Fruit fly (Drosophila melanogaster) whole organism, embryonic: ENCODE data around the gene CG3652.

Experiments
- ATbp ChIP-seq: fragments of 200-800 bp; sonication (Bioruptor generic); optimal IDR thresholded peaks from 2 replicates; lab custom pipeline; 2017; ENCODE audit warnings: missing biosample characterization, mild to moderate bottlenecking, missing genetic modification characterization, missing genetic modification reagents
- B-H2 ChIP-seq: fragments of 200-800 bp; sonication (Bioruptor generic); optimal IDR thresholded peaks from 2 replicates; lab custom pipeline; 2018; ENCODE audit warnings: missing biosample characterization, mild to moderate bottlenecking, missing genetic modification characterization
- CG10147 ChIP-seq: fragments of 200-800 bp; sonication (Bioruptor generic); optimal IDR thresholded peaks from 2 replicates; lab custom pipeline; 2019; ENCODE audit warnings: missing biosample characterization, mild to moderate bottlenecking, missing genetic modification characterization, moderate library complexity
- CG11398 ChIP-seq: fragments of 200-800 bp; sonication (Bioruptor generic); optimal IDR thresholded peaks from 2 replicates; lab custom pipeline; 2016; ENCODE audit warnings: missing biosample characterization, missing genetic modification characterization
- CG12104 ChIP-seq: fragments of 200-800 bp; sonication (Bioruptor generic); optimal IDR thresholded peaks from 3 replicates; lab custom pipeline; 2016; ENCODE audit warnings: missing biosample characterization, missing genetic modification characterization
- CG12155 ChIP-seq: fragments of 200-800 bp; sonication (Bioruptor generic); optimal IDR thresholded peaks from 3 replicates; lab custom pipeline; 2016; ENCODE audit warnings: missing biosample characterization, missing genetic modification characterization
- CG12236 ChIP-seq: fragments of 200-800 bp; sonication (Bioruptor generic); optimal IDR thresholded peaks from 2 replicates; lab custom pipeline; 2016; ENCODE audit warnings: missing biosample characterization, missing genetic modification characterization
- CG15479 ChIP-seq: fragments of 200-800 bp; sonication (Bioruptor generic); optimal IDR thresholded peaks from 3 replicates; lab custom pipeline; 2019; ENCODE audit warnings: missing biosample characterization, mild to moderate bottlenecking, missing genetic modification characterization, moderate library complexity
- CG1647 ChIP-seq: fragments of 200-800 bp; sonication (Bioruptor generic); optimal IDR thresholded peaks from 3 replicates; lab custom pipeline; 2016; ENCODE audit warnings: missing biosample characterization, missing genetic modification characterization
- CG17568 ChIP-seq: fragments of 200-800 bp; sonication (Bioruptor generic); optimal IDR thresholded peaks from 2 replicates; lab custom pipeline; 2018; ENCODE audit warnings: missing biosample characterization, mild to moderate bottlenecking, missing genetic modification characterization, moderate library complexity
- CG2116 ChIP-seq: fragments of 200-800 bp; sonication (Bioruptor generic); optimal IDR thresholded peaks from 3 replicates; lab custom pipeline; 2018; ENCODE audit warnings: missing biosample characterization, mild to moderate bottlenecking, missing genetic modification characterization
- CG2712 ChIP-seq: fragments of 200-800 bp; optimal IDR thresholded peaks from 3 replicates; lab custom pipeline; 2019; ENCODE audit warnings: missing biosample characterization, mild to moderate bottlenecking, missing genetic modification characterization, moderate library complexity
- CG30403 ChIP-seq: fragments of 200-800 bp; sonication (Bioruptor generic); optimal IDR thresholded peaks from 3 replicates; lab custom pipeline; 2016; ENCODE audit warnings: missing biosample characterization, missing genetic modification characterization
- CG43689 ChIP-seq: fragments of 200-800 bp; sonication (Bioruptor generic); IDR thresholded peaks from 2 replicates; pipeline ENCODE4 v1.3.6; 2022; ENCODE audit warnings: missing biosample characterization, missing genetic modification characterization
- CG4424 ChIP-seq: fragments of 200-800 bp; sonication (Bioruptor generic); optimal IDR thresholded peaks from 3 replicates; lab custom pipeline; 2016; ENCODE audit warnings: missing biosample characterization, missing genetic modification characterization
- CG4820 ChIP-seq: fragments of 200-800 bp; sonication (Bioruptor generic); optimal IDR thresholded peaks from 3 replicates; lab custom pipeline; 2016; ENCODE audit warnings: missing biosample characterization, missing genetic modification characterization
- CG5953 ChIP-seq: fragments of 200-800 bp; sonication (Bioruptor generic); IDR thresholded peaks from 2 replicates; pipeline ENCODE4 v1.3.6; 2022; ENCODE audit warnings: missing biosample characterization, missing genetic modification characterization
- CG6175 ChIP-seq: fragments of 200-800 bp; sonication (Bioruptor generic); IDR thresholded peaks from 3 replicates; pipeline ENCODE4 v1.3.6; 2022; ENCODE audit warnings: missing biosample characterization, missing genetic modification characterization
- CG6813 ChIP-seq: fragments of 200-800 bp; sonication (Bioruptor generic); optimal IDR thresholded peaks from 2 replicates; lab custom pipeline; 2017; ENCODE audit warnings: missing biosample characterization, missing genetic modification characterization, mild to moderate bottlenecking, moderate library complexity, missing genetic modification reagents
- CG7372 ChIP-seq: fragments of 200-800 bp; sonication (Bioruptor generic); IDR thresholded peaks from 2 replicates; pipeline ENCODE4 v1.3.6; 2022; ENCODE audit warnings: missing biosample characterization, missing genetic modification characterization
- CG7963 ChIP-seq: fragments of 200-800 bp; sonication (Bioruptor generic); IDR thresholded peaks from 3 replicates; pipeline ENCODE4 v1.3.6; 2022; ENCODE audit warnings: missing biosample characterization, missing genetic modification characterization; ENCODE audit not compliant: partially characterized antibody
- CG9932 ChIP-seq: fragments of 200-800 bp; sonication (Bioruptor generic); IDR thresholded peaks from 2 replicates; pipeline ENCODE4 v1.3.6; 2022; ENCODE audit warnings: missing biosample characterization, missing genetic modification characterization
- D19B ChIP-seq: fragments of 200-800 bp; sonication (Bioruptor generic); optimal IDR thresholded peaks from 2 replicates; lab custom pipeline; 2017; ENCODE audit warnings: missing biosample characterization, mild to moderate bottlenecking, missing genetic modification characterization
- Dll ChIP-seq: fragments of 200-800 bp; sonication (Bioruptor generic); IDR thresholded peaks from 4 replicates; pipeline ENCODE4 v1.3.6; 2022; ENCODE audit warnings: missing biosample characterization, missing genetic modification characterization; ENCODE audit not compliant: partially characterized antibody
- E2f1 ChIP-seq: fragments of 200-800 bp; sonication (Bioruptor generic); IDR thresholded peaks from 2 replicates; pipeline ENCODE4 v1.3.6; 2022; ENCODE audit warnings: missing biosample characterization, missing genetic modification characterization
- ERR ChIP-seq: fragments of 200-800 bp; sonication (Bioruptor generic); optimal IDR thresholded peaks from 2 replicates; lab custom pipeline; 2016; ENCODE audit warnings: missing biosample characterization, missing genetic modification characterization
- Eip74EF ChIP-seq, 2 experiments: fragments of 200-800 bp in 1 of 2; fragments of >200 bp in 1 of 2; sonication (Bioruptor generic) in 1 of 2; optimal IDR thresholded peaks; 2 replicates each; lab custom pipeline; 2017 to 2019; ENCODE audit warnings: missing biosample characterization in 2 of 2, missing genetic modification characterization in 2 of 2, mild to moderate bottlenecking in 1 of 2, moderate library complexity in 1 of 2
- Ets65A ChIP-seq: fragments of 200-800 bp; sonication (Bioruptor generic); peaks from one replicate; lab custom pipeline; 2016; ENCODE audit warnings: missing biosample characterization, missing genetic modification characterization
- MESR4 ChIP-seq: fragments of 200-800 bp; sonication (Bioruptor generic); optimal IDR thresholded peaks from 2 replicates; lab custom pipeline; 2018; ENCODE audit warnings: missing biosample characterization, mild to moderate bottlenecking, missing genetic modification characterization, moderate library complexity
- Mes4 ChIP-seq: fragments of 200-800 bp; sonication (Bioruptor generic); optimal IDR thresholded peaks from 2 replicates; lab custom pipeline; 2016; ENCODE audit warnings: missing biosample characterization, missing genetic modification characterization
- NC2β ChIP-seq: fragments of 200-800 bp; sonication (Bioruptor generic); optimal IDR thresholded peaks from 2 replicates; lab custom pipeline; 2016; ENCODE audit warnings: missing biosample characterization, missing genetic modification characterization
- Nf-YC ChIP-seq: fragments of 200-800 bp; optimal IDR thresholded peaks from 3 replicates; lab custom pipeline; 2019; ENCODE audit warnings: missing biosample characterization, mild to moderate bottlenecking, missing genetic modification characterization, moderate library complexity
- Ssrp ChIP-seq: fragments of 200-800 bp; sonication (Bioruptor generic); optimal IDR thresholded peaks from 2 replicates; lab custom pipeline; 2018; ENCODE audit warnings: missing biosample characterization, mild to moderate bottlenecking, missing genetic modification characterization, moderate library complexity
- Trl ChIP-seq, 3 experiments: fragments of >200 bp in 2 of 3; fragments of 200-800 bp in 1 of 3; sonication (Bioruptor generic) in 1 of 3; optimal IDR thresholded peaks; 2 replicates in 1 of 3; 3 replicates in 2 of 3; lab custom pipeline; 2016 to 2017; ENCODE audit warnings: missing biosample characterization in 1 of 3, missing genetic modification characterization in 1 of 3
- YL-1 ChIP-seq: fragments of 200-800 bp; sonication (Bioruptor generic); optimal IDR thresholded peaks from 3 replicates; lab custom pipeline; 2017; ENCODE audit warnings: missing biosample characterization, mild to moderate bottlenecking, missing genetic modification characterization
- ac ChIP-seq: fragments of 200-800 bp; sonication (Bioruptor generic); optimal IDR thresholded peaks from 3 replicates; lab custom pipeline; 2017; ENCODE audit warnings: missing biosample characterization, mild to moderate bottlenecking, missing genetic modification characterization
- bowl ChIP-seq: fragments of 200-800 bp; sonication (Bioruptor generic); IDR thresholded peaks from 2 replicates; pipeline ENCODE4 v1.3.6; 2022; ENCODE audit warnings: missing biosample characterization, missing genetic modification characterization
- caup ChIP-seq: fragments of 200-800 bp; sonication (Bioruptor generic); optimal IDR thresholded peaks from 3 replicates; lab custom pipeline; 2017; ENCODE audit warnings: missing biosample characterization, mild to moderate bottlenecking, missing genetic modification characterization, moderate library complexity; ENCODE audit not compliant: severe bottlenecking
- fd64A ChIP-seq: fragments of 200-800 bp; sonication (Bioruptor generic); optimal IDR thresholded peaks from 3 replicates; lab custom pipeline; 2018; ENCODE audit warnings: missing biosample characterization, mild to moderate bottlenecking, missing genetic modification characterization
- h ChIP-seq: fragments of >200 bp; optimal IDR thresholded peaks from 2 replicates; lab custom pipeline; 2017
- hbn ChIP-seq: fragments of 200-800 bp; sonication (Bioruptor generic); IDR thresholded peaks from 2 replicates; pipeline ENCODE4 v1.3.6; 2022; ENCODE audit warnings: missing biosample characterization, missing genetic modification characterization; ENCODE audit not compliant: partially characterized antibody
- inv ChIP-seq: fragments of 200-800 bp; sonication (Bioruptor generic); IDR thresholded peaks from 2 replicates; pipeline ENCODE4 v1.3.6; 2022; ENCODE audit warnings: missing biosample characterization, missing genetic modification characterization; ENCODE audit not compliant: partially characterized antibody
- maf-S ChIP-seq: fragments of 200-800 bp; sonication (Bioruptor generic); optimal IDR thresholded peaks from 2 replicates; lab custom pipeline; 2016; ENCODE audit warnings: missing biosample characterization, missing genetic modification characterization
- mam ChIP-seq: fragments of 200-800 bp; sonication (Bioruptor generic); optimal IDR thresholded peaks from 3 replicates; lab custom pipeline; 2016; ENCODE audit warnings: missing biosample characterization, missing genetic modification characterization
- nmo ChIP-seq: fragments of 200-800 bp; sonication (Bioruptor generic); optimal IDR thresholded peaks from 2 replicates; lab custom pipeline; 2018; ENCODE audit warnings: missing biosample characterization, mild to moderate bottlenecking, missing genetic modification characterization, moderate library complexity
- oc ChIP-seq: fragments of 200-800 bp; sonication (Bioruptor generic); optimal IDR thresholded peaks from 2 replicates; lab custom pipeline; 2018; ENCODE audit warnings: missing biosample characterization, mild to moderate bottlenecking, missing genetic modification characterization, moderate library complexity
- sens ChIP-seq: fragments of 200-800 bp; sonication (Bioruptor generic); peaks from one replicate; lab custom pipeline; 2016; ENCODE audit warnings: missing biosample characterization, missing genetic modification characterization
- tio ChIP-seq: fragments of 200-800 bp; sonication (Bioruptor generic); optimal IDR thresholded peaks from 2 replicates; lab custom pipeline; 2017; ENCODE audit warnings: missing biosample characterization, missing genetic modification characterization, inconsistent platforms
- yki ChIP-seq: fragments of >200 bp; optimal IDR thresholded peaks from 3 replicates; lab custom pipeline; 2018
- zfh1 ChIP-seq: fragments of 200-800 bp; sonication (Bioruptor generic); IDR thresholded peaks from 3 replicates; pipeline ENCODE4 v1.3.6; 2022; ENCODE audit warnings: missing biosample characterization, missing genetic modification characterization

Gene CG3652

dm6 chr2L:4371516-4372136 is 22.1 kb downstream of the CG3652 start (continued):
- TF ChIP-seq ERR (GFP tag; lab: Kevin White, UChicago) (no peak), CG12104 (GFP tag; lab: Kevin White, UChicago) (peak; percentile 28), CG2116 (GFP tag; lab: Kevin White, UChicago) (no peak), CG4424 (peak; percentile 75), CG30403 (GFP tag; lab: Kevin White, UChicago) (peak; percentile 63), inv (GFP tag; lab: Robert Waterston, UW) (no peak), yki (peak; percentile 85), B-H2 (GFP tag; lab: Kevin White, UChicago) (no peak), NC2β (peak; percentile 24), YL-1 (GFP tag; lab: Kevin White, UChicago) (peak; percentile 19), caup (GFP tag; lab: Kevin White, UChicago) (no peak), MESR4 (GFP tag; lab: Kevin White, UChicago) (peak; percentile 13), Dll (GFP tag; lab: Robert Waterston, UW) (0 out of 4 replicates have a peak, but pooled peaks have one; percentile 37), Ets65A (peak; percentile 84), CG7372 (GFP tag; lab: Robert Waterston, UW) (no peak), tio (GFP tag; lab: Kevin White, UChicago) (peak; percentile 57), CG6813 (GFP tag; lab: Kevin White, UChicago) (peak; percentile 38), fd64A (GFP tag; lab: Kevin White, UChicago) (no peak), CG17568 (GFP tag; lab: Kevin White, UChicago) (no peak), sens (GFP tag; lab: Kevin White, UChicago) (peak; percentile 64), zfh1 (GFP tag; lab: Robert Waterston, UW) (peak; percentile 18; the same call in 1 of the 3 replicates), nmo (GFP tag; lab: Kevin White, UChicago) (peak; percentile 80), oc (tag; lab: Kevin White, UChicago) (peak; percentile 75), ac (peak; percentile 69), CG2712 (tag; lab: Kevin White, UChicago) (peak; percentile 86), CG4820 (peak; percentile 50), Eip74EF (GFP tag; optimal IDR thresholded peaks at IDR 0.05; lab: Kevin White, UChicago) (peak in 1 of 2 experiments; percentile 74), CG15479 (GFP tag; lab: Kevin White, UChicago) (peak; percentile 100), Ssrp (tag; lab: Kevin White, UChicago) (peak; percentile 69), Nf-YC (tag; lab: Kevin White, UChicago) (peak; percentile 71), Trl (optimal IDR thresholded peaks at IDR 0.05; lab: Kevin White, UChicago) (peak; percentile 61 to 95), Trl (GFP tag; optimal IDR thresholded peaks at IDR 0.05; lab: Kevin White, UChicago) (peak; percentile 17), CG9932 (GFP tag; lab: Robert Waterston, UW) (no peak), CG10147 (GFP tag; lab: Kevin White, UChicago) (no peak), maf-S (no peak), CG5953 (no peak), E2f1 (GFP tag; lab: Robert Waterston, UW) (no peak; the same call in 1 of the 2 replicates), CG12236 (no peak), ATbp (GFP tag; lab: Kevin White, UChicago) (peak; percentile 39), CG6175 (peak; percentile 51; the same call in 1 of the 3 replicates), h (lab: Kevin White, UChicago) (no peak), CG7963 (GFP tag; lab: Robert Waterston, UW) (peak; percentile 62; the same call in 1 of the 3 replicates), bowl (GFP tag; lab: Robert Waterston, UW) (no peak), CG12155 (peak; percentile 7), CG43689 (no peak), mam (GFP tag; lab: Kevin White, UChicago) (no peak), D19B (GFP tag; lab: Kevin White, UChicago) (no peak), CG1647 (GFP tag; lab: Kevin White, UChicago) (no peak), Mes4 (no peak), CG11398 (GFP tag; lab: Kevin White, UChicago) (no peak), hbn (GFP tag; lab: Robert Waterston, UW) (no peak)
